Worm (Caenorhabditis elegans) whole organism, early embryonic: ENCODE measurements around the gene symk-1.
"Not testable (repeated sequence)": the region's sequence is repeated elsewhere in the genome, so short reads cannot be mapped to it uniquely, and the experiment has no call there.

ENCODE experiments used
- B0310.2 ChIP-seq: sonication (generic microtip); optimal IDR thresholded peaks from 2 replicates; lab custom pipeline; 2016; ENCODE audit warnings: mild to moderate bottlenecking, missing genetic modification characterization, missing compliant biosample characterization
- F13C5.2 ChIP-seq: sonication (generic microtip); optimal IDR thresholded peaks from 2 replicates; lab custom pipeline; 2017; ENCODE audit warnings: mild to moderate bottlenecking, missing genetic modification characterization, inconsistent platforms, missing compliant biosample characterization
- aly-1 ChIP-seq: sonication (generic microtip); optimal IDR thresholded peaks from 2 replicates; lab custom pipeline; 2016; ENCODE audit warnings: missing genetic modification characterization, missing compliant biosample characterization
- ama-1 ChIP-seq: fragments of 150-350 bp; optimal IDR thresholded peaks from 2 replicates; lab custom pipeline; 2014
- ceh-13 ChIP-seq: fragments of 200-800 bp; sonication (Bioruptor generic); optimal IDR thresholded peaks from 2 replicates; lab custom pipeline; 2018; ENCODE audit warnings: mild to moderate bottlenecking, missing genetic modification characterization, missing compliant biosample characterization
- ceh-36 ChIP-seq: sonication (generic microtip); optimal IDR thresholded peaks from 2 replicates; lab custom pipeline; 2016; ENCODE audit warnings: missing genetic modification characterization, inconsistent platforms, missing compliant biosample characterization
- ets-7 ChIP-seq: sonication (generic microtip); optimal IDR thresholded peaks from 2 replicates; lab custom pipeline; 2016; ENCODE audit warnings: missing genotype, missing genetic modification characterization, missing compliant biosample characterization
- flt-1 ChIP-seq: fragments of 200-800 bp; sonication (Bioruptor generic); IDR thresholded peaks from 2 replicates; pipeline ENCODE4 v1.3.6; 2022; ENCODE audit warnings: missing genetic modification characterization, missing compliant biosample characterization
- hmbx-1 ChIP-seq: sonication (generic microtip); optimal IDR thresholded peaks from 2 replicates; lab custom pipeline; 2016; ENCODE audit warnings: mild to moderate bottlenecking, missing genetic modification characterization, missing compliant biosample characterization
- hmg-4 ChIP-seq: fragments of 200-800 bp; sonication (Bioruptor generic); optimal IDR thresholded peaks from 2 replicates; lab custom pipeline; 2018; ENCODE audit warnings: mild to moderate bottlenecking, missing genetic modification characterization, missing compliant biosample characterization
- hnd-1 ChIP-seq: sonication (generic microtip); optimal IDR thresholded peaks from 2 replicates; lab custom pipeline; 2016; ENCODE audit warnings: missing genetic modification characterization, missing compliant biosample characterization
- pes-1 ChIP-seq: fragments of 200-800 bp; sonication (Bioruptor generic); IDR thresholded peaks from 2 replicates; pipeline ENCODE4 v1.3.6; 2022; ENCODE audit warnings: missing genetic modification reagents, missing genetic modification characterization, missing compliant biosample characterization
- scrt-1 ChIP-seq: fragments of 200-800 bp; sonication (Bioruptor generic); IDR thresholded peaks from 2 replicates; pipeline ENCODE4 v1.3.6; 2022; ENCODE audit warnings: missing genetic modification characterization, missing compliant biosample characterization
- sea-1 ChIP-seq: fragments of 200-800 bp; sonication (Bioruptor generic); conservative IDR thresholded peaks from 2 replicates; pipeline ENCODE4 v1.3.6; 2022; ENCODE audit warnings: missing genetic modification characterization, missing compliant biosample characterization
- tbx-11 ChIP-seq: fragments of 200-800 bp; sonication (Bioruptor generic); IDR thresholded peaks from 2 replicates; pipeline ENCODE4 v1.3.6; 2022; ENCODE audit warnings: missing genetic modification characterization, missing compliant biosample characterization
- tbx-37 ChIP-seq: fragments of 200-800 bp; sonication (Bioruptor generic); conservative IDR thresholded peaks from 2 replicates; pipeline ENCODE4 v1.3.6; 2022; ENCODE audit warnings: missing genetic modification reagents, missing genetic modification characterization, missing compliant biosample characterization
- tra-4 ChIP-seq: sonication (generic microtip); optimal IDR thresholded peaks from 2 replicates; lab custom pipeline; 2017; ENCODE audit warnings: missing genetic modification characterization, missing compliant biosample characterization

Gene symk-1

DNA sequence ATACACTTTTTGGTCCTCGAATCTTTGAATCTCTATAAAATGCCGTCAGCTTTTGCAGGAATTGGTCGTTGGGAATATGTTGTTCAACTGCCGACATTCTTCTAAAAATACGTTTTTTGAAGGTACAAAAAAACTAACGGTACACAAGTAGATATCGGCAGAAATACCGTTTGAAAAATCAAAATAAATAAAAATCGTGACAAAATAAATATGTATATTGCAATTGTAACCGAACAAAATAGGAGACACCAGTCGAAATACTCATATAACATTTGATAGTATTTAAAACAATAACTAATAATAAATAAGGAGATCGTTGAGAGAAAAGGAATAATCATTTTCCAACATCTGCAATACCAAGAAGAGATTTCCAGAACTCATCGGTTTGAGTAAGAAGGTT lies 5.0 kb upstream of the symk-1 start, which contains the start of gene F25G6.8:
Gene F25G6.8, minus strand, starts transcription at position 101 of the 400 bp plus-strand sequence.
- TF ChIP-seq hmg-4: no peak
- TF ChIP-seq ceh-13 (GFP tag; lab: Kevin White, UChicago): no peak
- no peak for TF ChIP-seq scrt-1 (GFP tag; lab: Robert Waterston, UW)
- no peak for TF ChIP-seq tra-4 (tag; lab: Kevin White, UChicago)
- no peak for TF ChIP-seq aly-1
- no peak for TF ChIP-seq sea-1 (GFP tag; lab: Robert Waterston, UW)
- TF ChIP-seq ama-1 (lab: Kevin White, UChicago): no peak
- TF ChIP-seq F13C5.2 (tag; lab: Kevin White, UChicago): no peak
- no peak for TF ChIP-seq pes-1 (GFP tag; lab: Robert Waterston, UW)
- no peak for TF ChIP-seq ceh-36 (tag; lab: Kevin White, UChicago)
- no peak for TF ChIP-seq ets-7
- no peak for TF ChIP-seq B0310.2

DNA sequence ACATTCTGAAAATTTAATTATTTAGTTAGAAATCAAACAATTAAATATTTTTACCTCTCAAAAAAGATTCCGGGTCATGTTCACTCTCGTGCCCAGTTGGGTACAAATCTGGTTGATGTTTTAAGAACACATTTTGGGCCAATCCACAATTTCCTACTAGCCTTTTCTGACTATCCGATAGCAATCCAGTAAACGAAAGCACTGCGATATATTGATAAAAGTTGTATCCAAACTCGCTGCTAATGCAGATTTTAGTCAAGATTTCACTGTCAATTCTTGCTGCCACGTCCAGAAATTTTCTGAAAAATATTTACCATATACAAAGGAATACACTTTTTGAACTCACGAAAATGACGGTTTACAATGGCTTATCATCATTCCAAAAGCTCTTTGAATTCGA lies 939 bp upstream of the symk-1 start:
- TF ChIP-seq ama-1 (lab: Kevin White, UChicago): no peak
- TF ChIP-seq B0310.2: no peak
- no peak for TF ChIP-seq tbx-11 (GFP tag; lab: Robert Waterston, UW)

DNA sequence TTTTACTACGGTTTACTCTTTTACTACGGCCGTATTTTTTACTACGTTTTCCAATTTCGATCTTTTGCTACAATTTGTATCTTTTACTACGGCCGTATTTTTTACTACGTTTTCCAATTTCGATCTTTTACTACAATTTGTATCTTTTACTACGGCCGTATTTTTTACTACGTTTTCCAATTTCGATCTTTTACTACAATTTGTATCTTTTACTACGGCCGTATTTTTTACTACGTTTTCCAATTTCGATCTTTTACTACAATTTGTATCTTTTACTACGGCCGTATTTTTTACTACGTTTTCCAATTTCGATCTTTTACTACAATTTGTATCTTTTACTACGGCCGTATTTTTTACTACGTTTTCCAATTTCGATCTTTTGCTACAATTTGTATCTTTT lies 4.7 kb downstream of the symk-1 start, which contains the start of gene F25G6.1:
Gene F25G6.1, plus strand, starts transcription at position 301 of the 400 bp plus-strand sequence.
- not testable (repeated sequence) for TF ChIP-seq F13C5.2 (tag; lab: Kevin White, UChicago); aly-1; tbx-37 (GFP tag; lab: Robert Waterston, UW)

DNA sequence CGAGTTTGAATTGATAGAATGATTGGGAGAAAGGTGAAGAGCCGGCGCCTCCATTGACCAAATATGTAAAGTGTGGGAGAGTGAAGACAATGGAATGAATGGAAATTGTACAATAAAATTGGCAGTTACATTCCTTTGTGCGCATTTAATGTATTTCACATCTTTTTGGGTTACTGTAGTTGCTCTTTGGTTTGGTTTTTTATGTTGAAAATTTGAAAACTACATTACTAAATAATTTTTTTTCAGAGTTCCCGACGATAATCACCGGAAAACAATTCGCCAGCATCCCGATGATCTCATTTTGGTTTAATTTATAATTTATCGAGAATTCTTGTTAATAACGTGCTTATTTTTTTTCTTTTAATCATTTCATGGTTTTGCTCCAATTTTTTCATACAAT lies 10.8 kb downstream of the symk-1 start, which contains the start of gene C10B5.1:
Gene C10B5.1, plus strand, starts transcription at position 301 of the 400 bp plus-strand sequence.
- TF ChIP-seq scrt-1 (GFP tag; lab: Robert Waterston, UW) (no peak), hmbx-1 (tag; lab: Kevin White, UChicago) (no peak), ceh-36 (tag; lab: Kevin White, UChicago) (no peak), sea-1 (GFP tag; lab: Robert Waterston, UW) (no peak), hnd-1 (no peak), tra-4 (tag; lab: Kevin White, UChicago) (no peak), B0310.2 (no peak), ceh-13 (GFP tag; lab: Kevin White, UChicago) (no peak), tbx-37 (GFP tag; lab: Robert Waterston, UW) (no peak), tbx-11 (GFP tag; lab: Robert Waterston, UW) (no peak), flt-1 (GFP tag; lab: Robert Waterston, UW) (no peak), ama-1 (lab: Kevin White, UChicago) (no peak), F13C5.2 (tag; lab: Kevin White, UChicago) (no peak), aly-1 (no peak), pes-1 (GFP tag; lab: Robert Waterston, UW) (no peak), hmg-4 (no peak)

DNA sequence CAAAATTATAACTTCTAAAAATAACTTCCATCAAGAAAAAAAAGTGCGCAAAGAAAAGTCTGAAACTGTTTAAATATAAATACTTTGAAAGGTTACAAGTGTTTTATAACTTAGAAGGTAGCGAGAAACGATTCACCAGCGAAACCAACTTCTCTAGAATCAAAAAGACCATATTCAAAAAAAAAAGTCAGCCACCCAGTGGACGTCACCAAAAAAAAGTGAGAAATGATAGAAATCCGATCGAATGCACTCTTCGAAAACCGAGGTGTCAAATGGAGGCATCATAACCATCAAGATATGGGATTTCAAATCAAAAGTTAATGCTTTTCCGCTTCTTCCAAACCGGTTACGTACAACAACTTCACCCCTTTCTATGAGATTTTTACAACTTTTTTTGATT lies 16.4 kb downstream of the symk-1 start:
- TF ChIP-seq tra-4 (tag; lab: Kevin White, UChicago): no peak
- TF ChIP-seq B0310.2: no peak
- TF ChIP-seq ets-7: no peak
- no peak for TF ChIP-seq F13C5.2 (tag; lab: Kevin White, UChicago)
- no peak for TF ChIP-seq hmg-4
- TF ChIP-seq ama-1 (lab: Kevin White, UChicago): no peak
- no peak for TF ChIP-seq ceh-36 (tag; lab: Kevin White, UChicago)
- TF ChIP-seq pes-1 (GFP tag; lab: Robert Waterston, UW): no peak
- no peak for TF ChIP-seq hnd-1
- TF ChIP-seq aly-1: no peak
- no peak for TF ChIP-seq flt-1 (GFP tag; lab: Robert Waterston, UW)

DNA sequence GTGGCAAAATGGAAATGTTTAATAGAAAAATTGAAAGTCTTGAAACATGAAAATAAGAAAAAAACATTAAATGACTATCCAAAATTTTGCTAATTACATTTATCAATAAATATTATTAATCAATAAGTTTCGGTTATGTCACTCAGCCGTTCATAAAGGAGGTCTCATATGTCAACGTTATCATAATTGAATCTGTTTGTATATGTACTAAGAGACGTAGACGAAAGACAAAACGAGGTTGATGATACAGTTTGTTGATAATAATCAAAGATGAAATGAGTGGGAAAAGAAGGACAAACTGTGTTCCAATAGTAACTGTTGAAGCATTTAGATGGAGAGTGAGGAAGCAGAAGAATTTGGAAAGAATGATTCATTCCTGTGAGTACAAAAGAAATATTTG lies 16.8 kb downstream of the symk-1 start:
- TF ChIP-seq pes-1 (GFP tag; lab: Robert Waterston, UW): no peak
- no peak for TF ChIP-seq hmg-4
- TF ChIP-seq tbx-37 (GFP tag; lab: Robert Waterston, UW): no peak
- no peak for TF ChIP-seq tra-4 (tag; lab: Kevin White, UChicago)

DNA sequence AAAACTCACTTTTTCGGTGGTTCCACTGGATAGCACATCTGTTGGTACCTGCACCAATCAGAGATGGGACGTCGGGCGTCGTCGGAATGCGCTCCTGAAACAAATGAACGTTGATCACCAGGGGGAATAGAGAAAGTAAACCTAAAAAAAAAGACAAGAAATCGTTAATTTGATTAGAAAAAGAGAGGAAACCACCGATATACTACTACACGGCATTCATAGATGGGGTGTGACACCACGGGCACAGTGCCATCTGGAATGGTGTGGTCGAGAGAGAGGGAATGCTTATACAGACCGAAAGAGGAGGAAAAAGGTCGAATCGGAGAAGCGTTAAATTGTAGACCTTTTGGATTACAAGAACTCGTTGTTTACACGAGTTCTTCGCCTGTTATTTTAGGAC lies 18.0 kb downstream of the symk-1 start, which contains the start of gene C10B5.3:
Gene C10B5.3, minus strand, starts transcription at position 101 of the 400 bp plus-strand sequence.
- no peak for TF ChIP-seq tra-4 (tag; lab: Kevin White, UChicago)
- TF ChIP-seq pes-1 (GFP tag; lab: Robert Waterston, UW): no peak
- TF ChIP-seq ceh-36 (tag; lab: Kevin White, UChicago): no peak
- no peak for TF ChIP-seq flt-1 (GFP tag; lab: Robert Waterston, UW)
- TF ChIP-seq ets-7: no peak
- no peak for TF ChIP-seq tbx-11 (GFP tag; lab: Robert Waterston, UW)
- TF ChIP-seq hmbx-1 (tag; lab: Kevin White, UChicago): no peak
- no peak for TF ChIP-seq B0310.2
- no peak for TF ChIP-seq sea-1 (GFP tag; lab: Robert Waterston, UW)

DNA sequence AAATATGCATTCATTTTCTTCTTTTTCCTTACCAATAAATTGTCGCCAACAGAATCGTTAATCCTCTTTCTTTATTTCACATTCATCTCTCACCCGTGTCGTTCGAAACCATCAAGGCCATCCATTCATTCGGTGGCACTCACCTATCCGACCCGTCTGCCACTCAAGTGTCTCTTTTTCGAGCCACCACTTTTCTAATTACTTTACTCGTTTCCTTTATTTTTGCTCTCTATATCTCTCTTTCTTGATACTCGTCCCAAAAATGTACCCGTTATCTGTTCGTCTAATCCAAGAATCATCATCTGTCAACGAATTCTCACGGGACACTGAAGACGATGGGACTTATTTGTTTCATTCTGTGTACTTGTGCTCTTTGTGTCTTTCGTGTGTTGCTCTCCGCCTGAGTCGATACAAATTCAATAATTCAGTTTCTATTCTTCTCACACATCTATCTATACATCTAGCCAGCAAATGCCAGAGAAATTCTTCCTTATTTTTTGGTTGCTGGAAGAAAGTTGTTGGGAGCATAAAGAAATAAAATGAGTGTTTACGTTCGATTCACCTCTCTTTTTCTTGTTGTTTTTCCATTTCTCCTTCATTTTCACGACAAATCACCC lies 22.7 kb downstream of the symk-1 start:
- TF ChIP-seq ama-1 (lab: Kevin White, UChicago): no peak
- no peak for TF ChIP-seq B0310.2
- no peak for TF ChIP-seq hmg-4
- no peak for TF ChIP-seq aly-1
- TF ChIP-seq pes-1 (GFP tag; lab: Robert Waterston, UW): no peak
- no peak for TF ChIP-seq hnd-1
- no peak for TF ChIP-seq F13C5.2 (tag; lab: Kevin White, UChicago)
- no peak for TF ChIP-seq scrt-1 (GFP tag; lab: Robert Waterston, UW)
- TF ChIP-seq ceh-36 (tag; lab: Kevin White, UChicago): no peak
- TF ChIP-seq tra-4 (tag; lab: Kevin White, UChicago): no peak
